ENCODE assay signal across 1 fruit fly cellular context in the genomic region with DNA sequence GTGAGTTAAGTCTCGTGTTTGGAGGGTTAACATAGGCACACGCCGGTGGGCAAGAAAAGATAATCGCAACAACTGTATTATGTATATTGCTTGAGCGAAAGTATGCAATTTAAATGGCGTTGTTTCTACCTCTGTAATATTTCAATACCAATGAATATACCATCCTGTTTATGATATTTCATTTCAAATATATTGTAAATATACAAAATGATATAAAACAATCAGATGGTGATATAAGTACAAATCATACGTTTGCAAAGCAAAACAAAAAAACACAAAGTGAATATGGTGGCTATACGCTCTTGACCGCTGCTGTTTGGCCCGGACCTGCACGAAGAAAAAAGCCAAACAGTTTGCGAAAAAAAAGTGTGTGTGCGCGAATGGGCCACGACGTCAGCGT.
TF ChIP-seq lines count a peak whose summit lies in the region.

No protein-coding gene starts in this region.

TF ChIP-seq in whole organism, embryonic, 481 proteins besides CTCF, POLR2A, EP300 and RAD21 (continued from another document and continues in another):
- TF ChIP-seq shn (GFP tag; optimal IDR thresholded peaks at IDR 0.05; lab: Kevin White, UChicago) (no peak), unpg (GFP tag; optimal IDR thresholded peaks at IDR 0.05; lab: Kevin White, UChicago) (peak; percentile 74), Neu2 (GFP tag; optimal IDR thresholded peaks at IDR 0.05; lab: Kevin White, UChicago; ENCODE audit: borderline replicate concordance) (no peak), Scr (GFP tag; IDR thresholded peaks at IDR 0.05; lab: Robert Waterston, UW; ENCODE audit: partially characterized antibody) (no peak), HLHmδ (GFP tag; optimal IDR thresholded peaks at IDR 0.05; lab: Kevin White, UChicago) (no peak), CG15514 (GFP tag; optimal IDR thresholded peaks at IDR 0.05; lab: Kevin White, UChicago) (peak; percentile 62), danr (GFP tag; IDR thresholded peaks at IDR 0.05; lab: Robert Waterston, UW) (peak; percentile 28; the same call in 1 of the 2 replicates), Doc2 (GFP tag; IDR thresholded peaks at IDR 0.05; lab: Robert Waterston, UW) (no peak), Mrtf (GFP tag; IDR thresholded peaks at IDR 0.05; lab: Robert Waterston, UW) (peak; percentile 41; the same call in 1 of the 3 replicates), CG15269 (tag; optimal IDR thresholded peaks at IDR 0.05; lab: Kevin White, UChicago) (peak; percentile 79), CG1647 (GFP tag; optimal IDR thresholded peaks at IDR 0.05; lab: Kevin White, UChicago) (no peak), CG11085 (GFP tag; IDR thresholded peaks at IDR 0.05; lab: Robert Waterston, UW) (no peak; the same call in 1 of the 2 replicates), toy (GFP tag; IDR thresholded peaks at IDR 0.05; lab: Robert Waterston, UW) (no peak), Hr3 (GFP tag; optimal IDR thresholded peaks at IDR 0.05; lab: Kevin White, UChicago) (peak; percentile 54), mirr (GFP tag; optimal IDR thresholded peaks at IDR 0.05; lab: Kevin White, UChicago) (no peak), CG4707 (GFP tag; optimal IDR thresholded peaks at IDR 0.05; lab: Kevin White, UChicago) (no peak), sug (tag; optimal IDR thresholded peaks at IDR 0.05; lab: Kevin White, UChicago) (peak; percentile 41), zfh2 (GFP tag; optimal IDR thresholded peaks at IDR 0.05; lab: Kevin White, UChicago) (peak; percentile 31), CG14667 (GFP tag; IDR thresholded peaks at IDR 0.05; lab: Robert Waterston, UW) (peak; percentile 45), Doc3 (GFP tag; IDR thresholded peaks at IDR 0.05; lab: Robert Waterston, UW; ENCODE audit: partially characterized antibody) (no peak), tgo (GFP tag; IDR thresholded peaks at IDR 0.05; lab: Robert Waterston, UW) (peak; percentile 65; the same call in 2 of the 3 replicates), CG12659 (GFP tag; optimal IDR thresholded peaks at IDR 0.05; lab: Kevin White, UChicago) (peak; percentile 74), Blimp-1 (GFP tag; optimal IDR thresholded peaks at IDR 0.05; lab: Kevin White, UChicago) (peak; percentile 48), CG13424 (tag; optimal IDR thresholded peaks at IDR 0.05; lab: Kevin White, UChicago) (peak; percentile 80), yki (optimal IDR thresholded peaks at IDR 0.05; lab: Kevin White, UChicago) (no peak), aop (GFP tag; IDR thresholded peaks at IDR 0.05; lab: Robert Waterston, UW) (no peak), Oaz (GFP tag; IDR thresholded peaks at IDR 0.05; lab: Robert Waterston, UW) (peak; percentile 46), insv (GFP tag; optimal IDR thresholded peaks at IDR 0.05; lab: Kevin White, UChicago) (no peak), CG6654 (GFP tag; optimal IDR thresholded peaks at IDR 0.05; lab: Kevin White, UChicago) (peak; percentile 15), CG6175 (GFP tag; IDR thresholded peaks at IDR 0.05; lab: Robert Waterston, UW) (no peak), emc (GFP tag; optimal IDR thresholded peaks at IDR 0.05; lab: Kevin White, UChicago) (no peak), Dek (tag; optimal IDR thresholded peaks at IDR 0.05; lab: Kevin White, UChicago) (peak; percentile 59), Sin3A (optimal IDR thresholded peaks at IDR 0.05; lab: Kevin White, UChicago) (no peak), jigr1 (GFP tag; IDR thresholded peaks at IDR 0.05; lab: Robert Waterston, UW) (0 out of 3 replicates have a peak, but pooled peaks have one; percentile 21), CG17802 (tag; optimal IDR thresholded peaks at IDR 0.05; lab: Kevin White, UChicago) (no peak), h (optimal IDR thresholded peaks at IDR 0.05; lab: Kevin White, UChicago) (no peak), D19B (GFP tag; optimal IDR thresholded peaks at IDR 0.05; lab: Kevin White, UChicago) (peak; percentile 55), MBD-R2 (GFP tag; IDR thresholded peaks at IDR 0.05; lab: Robert Waterston, UW) (0 out of 2 replicates have a peak, but pooled peaks have one; percentile 9), CG13894 (tag; optimal IDR thresholded peaks at IDR 0.05; lab: Kevin White, UChicago) (no peak), dan (GFP tag; IDR thresholded peaks at IDR 0.05; lab: Robert Waterston, UW) (no peak), Rfx (GFP tag; IDR thresholded peaks at IDR 0.05; lab: Robert Waterston, UW) (peak; percentile 64), CG10274 (GFP tag; optimal IDR thresholded peaks at IDR 0.05; lab: Kevin White, UChicago) (peak; percentile 34), psq (GFP tag; optimal IDR thresholded peaks at IDR 0.05; lab: Kevin White, UChicago) (no peak), Dip2 (GFP tag; IDR thresholded peaks at IDR 0.05; lab: Robert Waterston, UW) (no peak), Oli (tag; optimal IDR thresholded peaks at IDR 0.05; lab: Kevin White, UChicago) (peak; percentile 83), CG16863 (GFP tag; optimal IDR thresholded peaks at IDR 0.05; lab: Kevin White, UChicago) (no peak), CG9727 (GFP tag; optimal IDR thresholded peaks at IDR 0.05; lab: Kevin White, UChicago) (peak; percentile 70), crp (GFP tag; optimal IDR thresholded peaks at IDR 0.05; lab: Kevin White, UChicago) (no peak), lbe (GFP tag; optimal IDR thresholded peaks at IDR 0.05; lab: Kevin White, UChicago) (peak; percentile 84), Dll (GFP tag; IDR thresholded peaks at IDR 0.05; lab: Robert Waterston, UW; ENCODE audit: partially characterized antibody) (no peak), kah (GFP tag; optimal IDR thresholded peaks at IDR 0.05; lab: Kevin White, UChicago) (peak; percentile 51), CG1602 (GFP tag; optimal IDR thresholded peaks at IDR 0.05; lab: Kevin White, UChicago) (peak; percentile 52), btn (GFP tag; optimal IDR thresholded peaks at IDR 0.05; lab: Kevin White, UChicago) (no peak), CG9609 (GFP tag; optimal IDR thresholded peaks at IDR 0.05; lab: Kevin White, UChicago) (no peak), knrl (GFP tag; IDR thresholded peaks at IDR 0.05; lab: Robert Waterston, UW; ENCODE audit: partially characterized antibody) (no peak), bbx (GFP tag; IDR thresholded peaks at IDR 0.05; lab: Robert Waterston, UW; ENCODE audit: partially characterized antibody) (no peak), nerfin-2 (GFP tag; IDR thresholded peaks at IDR 0.05; lab: Robert Waterston, UW; ENCODE audit: partially characterized antibody) (no peak), Spps (tag; optimal IDR thresholded peaks at IDR 0.05; lab: Kevin White, UChicago) (peak; percentile 4), Kr (GFP tag; optimal IDR thresholded peaks at IDR 0.05; lab: Kevin White, UChicago) (no peak), ttk (GFP tag; IDR thresholded peaks at IDR 0.05; lab: Robert Waterston, UW) (no peak; the same call in 1 of the 2 replicates), CG15696 (tag; optimal IDR thresholded peaks at IDR 0.05; lab: Kevin White, UChicago) (no peak), hth (optimal IDR thresholded peaks at IDR 0.05; lab: Kevin White, UChicago) (no peak), gt (GFP tag; IDR thresholded peaks at IDR 0.05; lab: Robert Waterston, UW) (no peak), CG18599 (GFP tag; optimal IDR thresholded peaks at IDR 0.05; lab: Kevin White, UChicago) (peak; percentile 89), CoRest (tag; optimal IDR thresholded peaks at IDR 0.05; lab: Kevin White, UChicago) (peak; percentile 79), Deaf1 (tag; optimal IDR thresholded peaks at IDR 0.05; lab: Kevin White, UChicago) (peak; percentile 1), CG6791 (GFP tag; IDR thresholded peaks at IDR 0.05; lab: Robert Waterston, UW; ENCODE audit: partially characterized antibody) (no peak), z (GFP tag; IDR thresholded peaks at IDR 0.05; lab: Robert Waterston, UW) (no peak), CG14050 (GFP tag; IDR thresholded peaks at IDR 0.05; lab: Robert Waterston, UW) (peak; percentile 50; the same call in 2 of the 3 replicates), slou (GFP tag; optimal IDR thresholded peaks at IDR 0.05; lab: Kevin White, UChicago) (peak; percentile 59), Dp (GFP tag; optimal IDR thresholded peaks at IDR 0.05; lab: Kevin White, UChicago) (no peak), CG1603 (tag; optimal IDR thresholded peaks at IDR 0.05; lab: Kevin White, UChicago) (peak; percentile 54), sim (GFP tag; IDR thresholded peaks at IDR 0.05; lab: Robert Waterston, UW) (no peak), chinmo (GFP tag; IDR thresholded peaks at IDR 0.05; lab: Robert Waterston, UW; ENCODE audit: partially characterized antibody) (no peak), chn (GFP tag; optimal IDR thresholded peaks at IDR 0.05; lab: Kevin White, UChicago) (no peak), ewg (GFP tag; optimal IDR thresholded peaks at IDR 0.05; lab: Kevin White, UChicago) (peak; percentile 33), Antp (GFP tag; optimal IDR thresholded peaks at IDR 0.05; lab: Kevin White, UChicago) (no peak), pan (optimal IDR thresholded peaks at IDR 0.05; lab: Kevin White, UChicago) (no peak), pan (GFP tag; optimal IDR thresholded peaks at IDR 0.05 in 1 of 2, IDR thresholded peaks at IDR 0.05 in 1 of 2) (peak in 1 of 2 experiments; percentile 68), crol (GFP tag; IDR thresholded peaks at IDR 0.05; lab: Robert Waterston, UW) (no peak), cwo (GFP tag; optimal IDR thresholded peaks at IDR 0.05; lab: Kevin White, UChicago) (peak; percentile 70), bab2 (GFP tag; optimal IDR thresholded peaks at IDR 0.05; lab: Kevin White, UChicago) (peak; percentile 24), CG34224 (GFP tag; IDR thresholded peaks at IDR 0.05; lab: Robert Waterston, UW; ENCODE audit: partially characterized antibody) (no peak), CG7271 (tag; optimal IDR thresholded peaks at IDR 0.05; lab: Kevin White, UChicago) (no peak), inv (GFP tag; IDR thresholded peaks at IDR 0.05; lab: Robert Waterston, UW; ENCODE audit: partially characterized antibody) (no peak), Lim3 (GFP tag; IDR thresholded peaks at IDR 0.05; lab: Robert Waterston, UW) (no peak), pho (GFP tag; optimal IDR thresholded peaks at IDR 0.05; lab: Kevin White, UChicago) (no peak), eyg (GFP tag; optimal IDR thresholded peaks at IDR 0.05; lab: Kevin White, UChicago) (no peak), crc (GFP tag; optimal IDR thresholded peaks at IDR 0.05; lab: Kevin White, UChicago) (no peak), TFAM (GFP tag; optimal IDR thresholded peaks at IDR 0.05; lab: Kevin White, UChicago) (no peak), Sox100B (GFP tag; optimal IDR thresholded peaks at IDR 0.05; lab: Kevin White, UChicago) (peak; percentile 81), CG17361 (GFP tag; IDR thresholded peaks at IDR 0.05; lab: Robert Waterston, UW) (peak; percentile 76; the same call in 2 of the 3 replicates), tio (GFP tag; optimal IDR thresholded peaks at IDR 0.05; lab: Kevin White, UChicago) (peak; percentile 65), CG6813 (GFP tag; optimal IDR thresholded peaks at IDR 0.05; lab: Kevin White, UChicago) (peak; percentile 33), gem (tag; optimal IDR thresholded peaks at IDR 0.05; lab: Kevin White, UChicago) (peak; percentile 86), run (tag; optimal IDR thresholded peaks at IDR 0.05; lab: Kevin White, UChicago) (peak; percentile 58), CG17568 (GFP tag; optimal IDR thresholded peaks at IDR 0.05; lab: Kevin White, UChicago) (peak; percentile 45), stwl (tag; optimal IDR thresholded peaks at IDR 0.05; lab: Kevin White, UChicago) (no peak), Elba2 (GFP tag; optimal IDR thresholded peaks at IDR 0.05; lab: Kevin White, UChicago) (no peak), zf30C (GFP tag; optimal IDR thresholded peaks at IDR 0.05; lab: Kevin White, UChicago) (no peak), Fer3 (tag; optimal IDR thresholded peaks at IDR 0.05; lab: Kevin White, UChicago) (peak; percentile 73), ind (GFP tag; optimal IDR thresholded peaks at IDR 0.05; lab: Kevin White, UChicago) (peak; percentile 73), CG3163 (GFP tag; optimal IDR thresholded peaks at IDR 0.05; lab: Kevin White, UChicago) (no peak), Atf3 (GFP tag; optimal IDR thresholded peaks at IDR 0.05; lab: Kevin White, UChicago) (no peak), E2f2 (GFP tag; IDR thresholded peaks at IDR 0.05; lab: Robert Waterston, UW) (peak; percentile 41; the same call in 1 of the 2 replicates), NC2β (GFP tag; optimal IDR thresholded peaks at IDR 0.05; lab: Kevin White, UChicago) (no peak), eve (GFP tag; optimal IDR thresholded peaks at IDR 0.05; lab: Kevin White, UChicago) (peak in 1 of 2 experiments; percentile 87), CG1832 (GFP tag; optimal IDR thresholded peaks at IDR 0.05; lab: Kevin White, UChicago) (no peak), CG7357 (GFP tag; IDR thresholded peaks at IDR 0.05; lab: Robert Waterston, UW) (no peak), CG6854 (GFP tag; optimal IDR thresholded peaks at IDR 0.05; lab: Kevin White, UChicago) (peak; percentile 53), CG17385 (GFP tag; optimal IDR thresholded peaks at IDR 0.05; lab: Kevin White, UChicago) (peak; percentile 63), CrebB (tag; optimal IDR thresholded peaks at IDR 0.05; lab: Kevin White, UChicago) (no peak), ci (GFP tag; IDR thresholded peaks at IDR 0.05; lab: Robert Waterston, UW) (peak; percentile 64), CG14710 (tag; optimal IDR thresholded peaks at IDR 0.05; lab: Kevin White, UChicago) (peak; percentile 49), CG4820 (GFP tag; optimal IDR thresholded peaks at IDR 0.05; lab: Kevin White, UChicago) (peak; percentile 43), CG17328 (GFP tag; IDR thresholded peaks at IDR 0.05; lab: Robert Waterston, UW) (peak; percentile 61; the same call in 1 of the 2 replicates), CG11456 (GFP tag; IDR thresholded peaks at IDR 0.05; lab: Robert Waterston, UW) (no peak), CG18476 (GFP tag; optimal IDR thresholded peaks at IDR 0.05; lab: Kevin White, UChicago) (peak; percentile 9), CG12219 (GFP tag; optimal IDR thresholded peaks at IDR 0.05; lab: Kevin White, UChicago) (peak; percentile 66), kni (GFP tag; optimal IDR thresholded peaks at IDR 0.05; lab: Kevin White, UChicago) (no peak), CG7556 (GFP tag; optimal IDR thresholded peaks at IDR 0.05; lab: Kevin White, UChicago) (peak; percentile 82), tx (GFP tag; optimal IDR thresholded peaks at IDR 0.05; lab: Kevin White, UChicago) (no peak), CG17829 (tag; optimal IDR thresholded peaks at IDR 0.05; lab: Kevin White, UChicago) (peak; percentile 54), slp2 (GFP tag; optimal IDR thresholded peaks at IDR 0.05; lab: Kevin White, UChicago) (no peak), CG34422 (GFP tag; IDR thresholded peaks at IDR 0.05; lab: Robert Waterston, UW) (peak; percentile 62; the same call in 1 of the 3 replicates), CG16779 (GFP tag; IDR thresholded peaks at IDR 0.05; lab: Robert Waterston, UW) (no peak), seq (GFP tag; IDR thresholded peaks at IDR 0.05; lab: Robert Waterston, UW) (peak; percentile 72)
